Worm (Caenorhabditis elegans) whole organism, L4 larva: ENCODE measurements around the gene W06A7.2.

ENCODE experiments used
- ZK546.5 ChIP-seq, 2 experiments: sonication (generic microtip); optimal IDR thresholded peaks; 2 replicates each; lab custom pipeline; 2017; ENCODE audit warnings: missing biosample characterization in 2 of 2, missing genetic modification characterization in 2 of 2
- lin-39 ChIP-seq: fragments of 150-350 bp; optimal IDR thresholded peaks from 2 replicates; lab custom pipeline; 2014; ENCODE audit warnings: missing biosample characterization, missing genetic modification reagents, missing genetic modification characterization
- nhr-102 ChIP-seq: sonication (generic microtip); optimal IDR thresholded peaks from 2 replicates; lab custom pipeline; 2016; ENCODE audit warnings: mild to moderate bottlenecking, missing genetic modification characterization, moderate library complexity, missing compliant biosample characterization

DNA sequence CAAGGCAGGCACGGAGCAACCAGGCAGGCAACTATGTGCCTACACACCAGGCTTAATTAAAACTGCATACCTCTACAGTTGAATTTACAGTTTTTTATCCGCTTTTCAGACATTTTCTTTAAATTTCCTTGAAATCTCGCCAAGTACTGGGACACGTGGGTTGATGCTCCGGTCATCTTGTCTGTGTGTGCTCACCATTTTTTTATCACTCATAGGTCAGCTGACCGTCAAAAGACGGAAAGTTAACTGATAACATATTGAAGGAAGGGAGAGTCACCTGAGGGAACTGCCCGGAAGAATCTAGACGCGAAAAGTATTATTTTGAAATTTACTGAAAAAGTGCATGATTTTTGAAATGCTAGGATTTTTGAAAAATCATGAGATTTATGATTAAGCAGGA lies 28.9 kb downstream of the W06A7.2 start:
- TF ChIP-seq nhr-102 (peak; percentile 21), ZK546.5 (tag; optimal IDR thresholded peaks at IDR 0.05; lab: Kevin White, UChicago) (no peak), lin-39 (tag; lab: Kevin White, UChicago) (no peak)
